Worm (Caenorhabditis elegans) whole organism, L1 larva: ENCODE data around the gene asp-4.
A peak's percentile ranks its signal among the peaks of the same experiment; 100 is the strongest.

ENCODE experiments used
- C16A3.4 ChIP-seq: fragments of 150-350 bp; optimal IDR thresholded peaks from 2 replicates; lab custom pipeline; 2014; ENCODE audit warnings: missing biosample characterization, missing genetic modification characterization
- F16B12.6 ChIP-seq: fragments of 150-350 bp; optimal IDR thresholded peaks from 2 replicates; lab custom pipeline; 2014; ENCODE audit warnings: missing biosample characterization, missing genetic modification characterization
- aly-2 ChIP-seq: fragments of 150-350 bp; optimal IDR thresholded peaks from 2 replicates; lab custom pipeline; 2014; ENCODE audit warnings: missing biosample characterization, missing genetic modification characterization
- blmp-1 ChIP-seq: fragments of 150-350 bp; optimal IDR thresholded peaks from 2 replicates; lab custom pipeline; 2014; ENCODE audit warnings: missing biosample characterization, missing genetic modification characterization
- ceh-8 ChIP-seq: fragments of 200-800 bp; sonication (Bioruptor generic); optimal IDR thresholded peaks from 2 replicates; lab custom pipeline; 2018; ENCODE audit warnings: mild to moderate bottlenecking, missing genetic modification characterization, moderate library complexity, missing compliant biosample characterization
- ceh-82 ChIP-seq, 3 experiments: fragments of 150-350 bp in 1 of 3; sonication (generic microtip) in 2 of 3; optimal IDR thresholded peaks; 2 replicates each; lab custom pipeline; 2014 to 2017; ENCODE audit warnings: missing biosample characterization in 3 of 3, missing genetic modification characterization in 3 of 3
- ceh-90 ChIP-seq: sonication (generic microtip); optimal IDR thresholded peaks from 2 replicates; lab custom pipeline; 2016; ENCODE audit warnings: missing genetic modification characterization, missing compliant biosample characterization
- dpl-1 ChIP-seq, 3 experiments: fragments of 150-350 bp in 2 of 3; sonication (generic microtip) in 1 of 3; optimal IDR thresholded peaks; 2 replicates each; lab custom pipeline; 2014 to 2017; ENCODE audit warnings: missing biosample characterization in 3 of 3, missing genetic modification characterization in 3 of 3, missing genetic modification reagents in 3 of 3
- efl-1 ChIP-seq, 4 experiments: fragments of 150-350 bp; optimal IDR thresholded peaks in 3 of 4; peaks in 1 of 4; 1 replicate in 1 of 4; 2 replicates in 3 of 4; lab custom pipeline; 2014; ENCODE audit warnings: missing biosample characterization in 2 of 4, missing genetic modification characterization in 2 of 4, missing genetic modification reagents in 2 of 4
- efl-3 ChIP-seq: fragments of 200-800 bp; sonication (Bioruptor generic); optimal IDR thresholded peaks from 2 replicates; lab custom pipeline; 2018; ENCODE audit warnings: mild to moderate bottlenecking, missing genetic modification characterization, missing compliant biosample characterization
- elt-2 ChIP-seq: sonication (generic microtip); optimal IDR thresholded peaks from 2 replicates; lab custom pipeline; 2016; ENCODE audit warnings: missing genetic modification characterization, mild to moderate bottlenecking, inconsistent platforms, missing compliant biosample characterization, missing genetic modification reagents
- fkh-4 ChIP-seq: sonication (generic microtip); optimal IDR thresholded peaks from 2 replicates; lab custom pipeline; 2016; ENCODE audit warnings: missing compliant biosample characterization, missing genetic modification characterization, borderline replicate concordance
- fkh-8 ChIP-seq: sonication (generic microtip); optimal IDR thresholded peaks from 2 replicates; lab custom pipeline; 2016; ENCODE audit warnings: mild to moderate bottlenecking, missing genetic modification characterization, missing compliant biosample characterization
- hlh-4 ChIP-seq: sonication (generic microtip); optimal IDR thresholded peaks from 2 replicates; lab custom pipeline; 2016; ENCODE audit warnings: mild to moderate bottlenecking, missing genetic modification characterization, missing compliant biosample characterization
- hpl-2 ChIP-seq: fragments of 150-350 bp; optimal IDR thresholded peaks from 2 replicates; lab custom pipeline; 2014; ENCODE audit warnings: missing biosample characterization, missing genetic modification reagents, missing genetic modification characterization
- jun-1 ChIP-seq: fragments of 150-350 bp; optimal IDR thresholded peaks from 2 replicates; lab custom pipeline; 2014; ENCODE audit warnings: missing biosample characterization, missing genetic modification reagents, missing genetic modification characterization
- lin-14 ChIP-seq: fragments of 200-800 bp; sonication (Bioruptor generic); optimal IDR thresholded peaks from 2 replicates; lab custom pipeline; 2018; ENCODE audit warnings: mild to moderate bottlenecking, missing genetic modification characterization, moderate library complexity, missing compliant biosample characterization
- lin-35 ChIP-seq, 2 experiments: fragments of 150-350 bp; optimal IDR thresholded peaks; 2 replicates each; lab custom pipeline; 2014; ENCODE audit warnings: missing biosample characterization in 2 of 2, missing genetic modification characterization in 2 of 2, missing genetic modification reagents in 2 of 2
- mef-2 ChIP-seq: fragments of 150-350 bp; optimal IDR thresholded peaks from 2 replicates; lab custom pipeline; 2014; ENCODE audit warnings: missing biosample characterization, missing genetic modification characterization
- mep-1 ChIP-seq: fragments of 150-350 bp; optimal IDR thresholded peaks from 2 replicates; lab custom pipeline; 2014; ENCODE audit warnings: missing biosample characterization, missing genetic modification characterization
- nhr-12 ChIP-seq: sonication (generic microtip); optimal IDR thresholded peaks from 2 replicates; lab custom pipeline; 2017; ENCODE audit warnings: missing biosample characterization, missing genetic modification characterization
- nhr-19 ChIP-seq: fragments of 200-800 bp; sonication (Bioruptor generic); conservative IDR thresholded peaks from 2 replicates; pipeline ENCODE4 v1.3.6; 2022; ENCODE audit warnings: missing genetic modification characterization, missing compliant biosample characterization
- nhr-20 ChIP-seq: sonication (generic microtip); optimal IDR thresholded peaks from 2 replicates; lab custom pipeline; 2016; ENCODE audit warnings: mild to moderate bottlenecking, missing genetic modification characterization, missing compliant biosample characterization
- nhr-237 ChIP-seq: fragments of 150-350 bp; optimal IDR thresholded peaks from 2 replicates; lab custom pipeline; 2014; ENCODE audit warnings: missing biosample characterization, missing genetic modification characterization
- nhr-28 ChIP-seq: fragments of 150-350 bp; optimal IDR thresholded peaks from 2 replicates; lab custom pipeline; 2014; ENCODE audit warnings: missing biosample characterization, missing genetic modification characterization
- nhr-47 ChIP-seq: sonication (generic microtip); optimal IDR thresholded peaks from 2 replicates; lab custom pipeline; 2016; ENCODE audit warnings: mild to moderate bottlenecking, missing genetic modification characterization, moderate library complexity, missing compliant biosample characterization
- nhr-76 ChIP-seq: sonication (generic microtip); optimal IDR thresholded peaks from 2 replicates; lab custom pipeline; 2017; ENCODE audit warnings: missing biosample characterization, missing genetic modification characterization
- nhr-77 ChIP-seq: fragments of 150-350 bp; optimal IDR thresholded peaks from 2 replicates; lab custom pipeline; 2014; ENCODE audit warnings: missing biosample characterization, missing genetic modification characterization
- nhr-84 ChIP-seq: sonication (generic microtip); optimal IDR thresholded peaks from 2 replicates; lab custom pipeline; 2017; ENCODE audit warnings: missing biosample characterization, missing genetic modification characterization
- nhr-85 ChIP-seq: sonication (generic microtip); peaks from one replicate; lab custom pipeline; 2016; ENCODE audit warnings: missing genetic modification characterization, inconsistent platforms, missing compliant biosample characterization
- nhr-90 ChIP-seq: sonication (generic microtip); optimal IDR thresholded peaks from 2 replicates; lab custom pipeline; 2016; ENCODE audit warnings: mild to moderate bottlenecking, missing genetic modification characterization, missing compliant biosample characterization; ENCODE audit not compliant: poor library complexity
- pag-3 ChIP-seq: sonication (generic microtip); optimal IDR thresholded peaks from 2 replicates; lab custom pipeline; 2017; ENCODE audit warnings: missing genetic modification characterization, mild to moderate bottlenecking, missing compliant biosample characterization, antibody characterized with exemption, borderline replicate concordance; ENCODE audit not compliant: insufficient read depth
- pax-3 ChIP-seq: fragments of 200-800 bp; sonication (Bioruptor generic); optimal IDR thresholded peaks from 2 replicates; lab custom pipeline; 2018; ENCODE audit warnings: mild to moderate bottlenecking, missing genetic modification characterization, moderate library complexity, missing compliant biosample characterization
- pqm-1 ChIP-seq: sonication (generic microtip); optimal IDR thresholded peaks from 3 replicates; lab custom pipeline; 2017; ENCODE audit warnings: missing biosample characterization, missing genetic modification characterization
- rnt-1 ChIP-seq: sonication (generic microtip); optimal IDR thresholded peaks from 2 replicates; lab custom pipeline; 2016; ENCODE audit warnings: mild to moderate bottlenecking, missing genetic modification characterization, moderate library complexity, missing compliant biosample characterization
- skn-1 ChIP-seq: fragments of 150-350 bp; optimal IDR thresholded peaks from 2 replicates; lab custom pipeline; 2014; ENCODE audit warnings: missing biosample characterization, missing genetic modification characterization
- snu-23 ChIP-seq: sonication (generic microtip); optimal IDR thresholded peaks from 2 replicates; lab custom pipeline; 2016; ENCODE audit warnings: missing genetic modification characterization, missing compliant biosample characterization
- sox-4 ChIP-seq: sonication (generic microtip); optimal IDR thresholded peaks from 2 replicates; lab custom pipeline; 2016; ENCODE audit warnings: missing genetic modification characterization, missing compliant biosample characterization
- tbx-2 ChIP-seq: sonication (generic microtip); optimal IDR thresholded peaks from 2 replicates; lab custom pipeline; 2016; ENCODE audit warnings: missing genetic modification characterization, missing compliant biosample characterization
- unc-130 ChIP-seq: fragments of 150-350 bp; optimal IDR thresholded peaks from 2 replicates; lab custom pipeline; 2017; ENCODE audit warnings: missing biosample characterization, missing genetic modification characterization, inconsistent platforms
- unc-86 ChIP-seq: sonication (generic microtip); optimal IDR thresholded peaks from 2 replicates; lab custom pipeline; 2016; ENCODE audit warnings: missing genetic modification characterization, missing compliant biosample characterization
- xbp-1 ChIP-seq: sonication (generic microtip); optimal IDR thresholded peaks from 2 replicates; lab custom pipeline; 2016; ENCODE audit warnings: missing genetic modification characterization, missing compliant biosample characterization
- zip-4 ChIP-seq: fragments of 200-800 bp; sonication (Bioruptor generic); optimal IDR thresholded peaks from 2 replicates; lab custom pipeline; 2018; ENCODE audit warnings: mild to moderate bottlenecking, missing genetic modification characterization, moderate library complexity, missing compliant biosample characterization
- ztf-11 ChIP-seq, 2 experiments: sonication (generic microtip); optimal IDR thresholded peaks; 2 replicates each; lab custom pipeline; 2016 to 2017; ENCODE audit warnings: missing genetic modification characterization in 2 of 2, missing biosample characterization in 1 of 2, missing compliant biosample characterization in 1 of 2
- ztf-4 ChIP-seq: fragments of 150-350 bp; optimal IDR thresholded peaks from 2 replicates; lab custom pipeline; 2014; ENCODE audit warnings: missing biosample characterization, missing genetic modification characterization

The asp-4 gene

DNA sequence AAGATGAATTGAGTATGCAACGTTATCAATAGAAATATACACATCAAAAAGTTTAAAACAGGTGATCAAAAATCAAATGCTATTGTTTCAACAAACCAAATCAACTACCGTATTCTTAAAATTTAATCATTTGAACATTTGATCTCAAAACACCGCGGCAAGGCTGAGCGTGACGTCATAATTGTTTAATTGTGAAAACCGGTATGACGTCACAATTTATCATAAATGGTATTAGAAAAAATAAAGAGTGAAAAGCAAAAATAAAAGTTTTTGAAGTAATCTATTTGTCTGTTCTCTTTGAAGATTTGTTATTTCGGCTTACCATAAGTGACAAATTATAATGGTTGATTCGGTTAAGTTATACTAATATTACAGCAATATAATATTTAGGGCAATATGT is 6.5 kb upstream of the asp-4 start:
- TF ChIP-seq efl-1 (optimal IDR thresholded peaks at IDR 0.05; lab: Kevin White, UChicago) (no peak), efl-1 (GFP tag; optimal IDR thresholded peaks at IDR 0.05 in 1 of 2; lab: Kevin White, UChicago) (no peak), nhr-20 (tag; lab: Kevin White, UChicago) (no peak), ztf-4 (no peak), lin-35 (GFP tag; optimal IDR thresholded peaks at IDR 0.05; lab: Kevin White, UChicago) (no peak), nhr-28 (tag; lab: Kevin White, UChicago) (no peak), nhr-76 (no peak), pqm-1 (tag; lab: Kevin White, UChicago) (no peak), nhr-12 (tag; lab: Kevin White, UChicago) (no peak)

ce11 chrX:13226614-13227096 is 5.4 kb upstream of the asp-4 start, which contains the start of gene skr-21:
Gene skr-21 (minus strand): TSS chrX:13226664.
- TF ChIP-seq mep-1 (tag; lab: Kevin White, UChicago) (peak; percentile 46), C16A3.4 (tag; lab: Kevin White, UChicago) (no peak), blmp-1 (peak; percentile 76), ceh-82 (tag; optimal IDR thresholded peaks at IDR 0.05; lab: Kevin White, UChicago) (no peak), ceh-8 (GFP tag; lab: Kevin White, UChicago) (no peak), lin-14 (GFP tag; lab: Kevin White, UChicago) (peak; percentile 6)
- TF ChIP-seq, all 84 proteins: peak for 3

- TF ChIP-seq skn-1 (peak; percentile 7), pag-3 (no peak), ceh-90 (tag; lab: Kevin White, UChicago) (no peak), ztf-4 (no peak), nhr-85 (peak; percentile 75), nhr-237 (tag; lab: Kevin White, UChicago) (no peak), elt-2 (tag; lab: Kevin White, UChicago) (peak; percentile 55), fkh-4 (tag; lab: Kevin White, UChicago) (no peak), jun-1 (tag; lab: Kevin White, UChicago) (no peak), fkh-8 (peak; percentile 77), nhr-77 (tag; lab: Kevin White, UChicago) (no peak), efl-1 (optimal IDR thresholded peaks at IDR 0.05; lab: Kevin White, UChicago) (no peak), efl-1 (GFP tag; optimal IDR thresholded peaks at IDR 0.05 in 1 of 2; lab: Kevin White, UChicago) (peak in 1 of 2 experiments; percentile 83), zip-4 (GFP tag; lab: Kevin White, UChicago) (no peak), ztf-11 (tag; optimal IDR thresholded peaks at IDR 0.05; lab: Kevin White, UChicago) (peak in 1 of 2 experiments; percentile 50), lin-35 (GFP tag; optimal IDR thresholded peaks at IDR 0.05; lab: Kevin White, UChicago) (peak in 1 of 2 experiments; percentile 44), snu-23 (GFP tag; lab: Kevin White, UChicago) (peak; percentile 38), blmp-1 (peak; percentile 12), rnt-1 (tag; lab: Kevin White, UChicago) (peak; percentile 35), ceh-82 (tag; optimal IDR thresholded peaks at IDR 0.05; lab: Kevin White, UChicago) (peak in 1 of 3 experiments; percentile 13), aly-2 (no peak), nhr-90 (tag; lab: Kevin White, UChicago) (peak; percentile 8), sox-4 (peak; percentile 14), nhr-12 (tag; lab: Kevin White, UChicago) (no peak), efl-3 (GFP tag; lab: Kevin White, UChicago) (no peak), mep-1 (tag; lab: Kevin White, UChicago) (peak; percentile 45), xbp-1 (tag; lab: Kevin White, UChicago) (no peak), mef-2 (tag; lab: Kevin White, UChicago) (no peak), pax-3 (tag; lab: Kevin White, UChicago) (peak; percentile 18), dpl-1 (GFP tag; optimal IDR thresholded peaks at IDR 0.05; lab: Kevin White, UChicago) (peak in 1 of 3 experiments; percentile 11), unc-86 (tag; lab: Kevin White, UChicago) (no peak), F16B12.6 (tag; lab: Kevin White, UChicago) (no peak), nhr-84 (tag; lab: Kevin White, UChicago) (no peak), hpl-2 (GFP tag; lab: Kevin White, UChicago) (no peak), unc-130 (tag; lab: Kevin White, UChicago) (no peak), lin-14 (GFP tag; lab: Kevin White, UChicago) (peak; percentile 47), nhr-47 (tag; lab: Kevin White, UChicago) (peak; percentile 17), nhr-19 (GFP tag; lab: Robert Waterston, UW) (no peak), tbx-2 (peak; percentile 40), hlh-4 (tag; lab: Kevin White, UChicago) (peak; percentile 49)
These were observed 4.0 kb upstream of the asp-4 start for ce11 chrX:13225111-13225905.
